Worm (Caenorhabditis elegans): ENCODE data around the gene cup-15.

ce11 chrII:9331343-9331742 is 21.5 kb upstream of the cup-15 start, which contains the start of gene eif-3.F:
- no peak for TF ChIP-seq unc-62 (GFP tag; optimal IDR thresholded peaks at IDR 0.05)
- no peak for TF ChIP-seq nhr-12 (tag; optimal IDR thresholded peaks at IDR 0.05)
- no peak for TF ChIP-seq blmp-1 (tag; optimal IDR thresholded peaks at IDR 0.05)
- TF ChIP-seq lin-13 (tag; optimal IDR thresholded peaks at IDR 0.05), result no peak
- TF ChIP-seq lsy-2 (tag; optimal IDR thresholded peaks at IDR 0.05), result no peak
- no peak for TF ChIP-seq ztf-11 (tag; optimal IDR thresholded peaks at IDR 0.05)
- TF ChIP-seq elt-1 (tag; optimal IDR thresholded peaks at IDR 0.05; ENCODE audit: borderline replicate concordance, insufficient read depth), result no peak
- TF ChIP-seq cnd-1 (tag; optimal IDR thresholded peaks at IDR 0.05), result no peak
- no peak for TF ChIP-seq pha-4 (tag; optimal IDR thresholded peaks at IDR 0.05)
- TF ChIP-seq mls-2 (tag; optimal IDR thresholded peaks at IDR 0.05), result no peak
- no peak for TF ChIP-seq sptf-1 (tag; optimal IDR thresholded peaks at IDR 0.05)
- no peak for TF ChIP-seq sem-2 (GFP tag; optimal IDR thresholded peaks at IDR 0.05)
- no peak for TF ChIP-seq nhr-28 (tag; optimal IDR thresholded peaks at IDR 0.05)
